Worm (Caenorhabditis elegans): ENCODE measurements around the gene T02D1.7.

- TF ChIP-seq nhr-2 (tag; optimal IDR thresholded peaks at IDR 0.05) (no peak), ztf-11 (tag; optimal IDR thresholded peaks at IDR 0.05) (no peak), snpc-4 (tag; optimal IDR thresholded peaks at IDR 0.05) (no peak), sptf-1 (tag; optimal IDR thresholded peaks at IDR 0.05) (no peak), ces-1 (GFP tag; optimal IDR thresholded peaks at IDR 0.05) (no peak), elt-3 (tag; optimal IDR thresholded peaks at IDR 0.05) (no peak), unc-39 (tag; optimal IDR thresholded peaks at IDR 0.05) (no peak), nhr-28 (tag; optimal IDR thresholded peaks at IDR 0.05) (no peak)
These were observed 30.8 kb downstream of the T02D1.7 start, which contains the start of gene haf-1 for ce11 chrIV:17376127-17376526.

Measured in whole organism, mixed stage, embryonic.